Worm (Caenorhabditis elegans): ENCODE results near the gene ZK353.4.
A peak's percentile ranks its signal among the peaks of the same experiment; 100 is the strongest.

DNA sequence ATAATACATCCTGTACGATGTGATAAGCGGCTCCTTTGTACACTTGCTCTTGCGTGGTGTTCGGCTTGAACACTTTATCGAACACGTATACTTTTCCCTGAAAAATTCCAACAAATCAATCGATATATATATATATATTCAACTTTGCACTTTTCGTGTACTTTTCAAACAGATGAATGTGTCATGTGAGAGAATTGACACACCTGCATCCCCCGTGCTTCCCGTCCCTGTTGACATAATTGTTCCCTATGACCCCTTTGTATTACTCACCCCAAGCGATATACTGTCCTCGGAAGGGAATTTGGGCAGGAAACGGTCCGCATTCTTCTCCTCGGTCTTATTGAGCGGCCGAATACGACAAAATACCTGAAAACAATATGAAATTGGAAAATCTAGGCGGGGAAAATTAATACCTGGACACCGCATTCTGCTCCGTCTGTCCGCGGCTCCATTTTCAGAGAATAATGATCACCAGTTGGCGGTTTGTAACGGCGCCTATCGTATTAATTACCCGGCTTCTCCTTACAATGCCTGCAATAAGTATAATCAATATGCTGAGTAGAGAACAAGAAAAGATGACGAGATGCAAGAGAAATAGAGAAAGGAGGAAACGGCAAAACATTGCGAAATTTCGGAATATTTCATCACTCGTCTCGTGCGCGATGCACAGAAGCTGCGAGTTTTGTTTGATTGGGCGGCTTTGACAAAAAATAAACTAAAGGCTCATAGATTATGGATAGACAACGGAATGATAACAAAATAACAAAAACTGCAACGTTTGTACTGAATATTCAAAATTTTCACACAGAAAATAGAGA lies 34.6 kb downstream of the ZK353.4 start, which contains the start of gene unc-116:
- no peak for TF ChIP-seq unc-62 (GFP tag; optimal IDR thresholded peaks at IDR 0.05)
- TF ChIP-seq hlh-4 (tag; optimal IDR thresholded peaks at IDR 0.05) = no peak
- TF ChIP-seq snpc-4 (tag; optimal IDR thresholded peaks at IDR 0.05) = peak; percentile 9
- peak; percentile 32; the same call in 1 of the 2 replicates for TF ChIP-seq nhr-19 (GFP tag; conservative IDR thresholded peaks at IDR 0.05)
- no peak for TF ChIP-seq egl-27 (tag; optimal IDR thresholded peaks at IDR 0.05)
